Worm (Caenorhabditis elegans) whole organism, mixed stage, embryonic: ENCODE results near the gene hum-5.

Experiments
- bed-3 ChIP-seq: fragments of 200-800 bp; sonication (Bioruptor generic); optimal IDR thresholded peaks from 3 replicates; lab custom pipeline; 2018; ENCODE audit warnings: mild to moderate bottlenecking, missing genetic modification characterization, moderate library complexity, missing compliant biosample characterization
- blmp-1 ChIP-seq: fragments of 150-350 bp; optimal IDR thresholded peaks from 2 replicates; lab custom pipeline; 2014; ENCODE audit warnings: missing biosample characterization, missing genetic modification characterization
- ceh-39 ChIP-seq: fragments of 150-350 bp; optimal IDR thresholded peaks from 2 replicates; lab custom pipeline; 2014; ENCODE audit warnings: missing biosample characterization, missing genetic modification characterization
- ceh-43 ChIP-seq: fragments of 200-800 bp; sonication (Bioruptor generic); optimal IDR thresholded peaks from 2 replicates; lab custom pipeline; 2018; ENCODE audit warnings: mild to moderate bottlenecking, missing genetic modification characterization, moderate library complexity, missing compliant biosample characterization
- ceh-83 ChIP-seq: fragments of 200-800 bp; sonication (Bioruptor generic); optimal IDR thresholded peaks from 2 replicates; lab custom pipeline; 2018; ENCODE audit warnings: mild to moderate bottlenecking, missing genetic modification characterization, missing compliant biosample characterization
- ces-1 ChIP-seq: fragments of 150-350 bp; optimal IDR thresholded peaks from 2 replicates; lab custom pipeline; 2014; ENCODE audit warnings: missing biosample characterization, missing genetic modification reagents, missing genetic modification characterization
- cnd-1 ChIP-seq: fragments of 200-800 bp; sonication (Bioruptor generic); optimal IDR thresholded peaks from 2 replicates; lab custom pipeline; 2018; ENCODE audit warnings: mild to moderate bottlenecking, missing genetic modification characterization, missing compliant biosample characterization
- drap-1 ChIP-seq: fragments of 200-800 bp; sonication (Bioruptor generic); optimal IDR thresholded peaks from 3 replicates; lab custom pipeline; 2018; ENCODE audit warnings: mild to moderate bottlenecking, missing genetic modification characterization, missing compliant biosample characterization
- elt-1 ChIP-seq: sonication (generic microtip); optimal IDR thresholded peaks from 2 replicates; lab custom pipeline; 2017; ENCODE audit warnings: missing genetic modification characterization, mild to moderate bottlenecking, missing compliant biosample characterization, antibody characterized with exemption, moderate library complexity, borderline replicate concordance; ENCODE audit not compliant: insufficient read depth
- elt-3 ChIP-seq: fragments of 150-350 bp; optimal IDR thresholded peaks from 2 replicates; lab custom pipeline; 2014; ENCODE audit warnings: missing biosample characterization, missing genetic modification characterization
- ham-2 ChIP-seq: fragments of 200-800 bp; sonication (Bioruptor generic); optimal IDR thresholded peaks from 2 replicates; lab custom pipeline; 2018; ENCODE audit warnings: mild to moderate bottlenecking, missing genetic modification characterization, missing compliant biosample characterization
- hlh-1 ChIP-seq: fragments of 150-350 bp; optimal IDR thresholded peaks from 2 replicates; lab custom pipeline; 2014; ENCODE audit warnings: missing biosample characterization, missing genetic modification reagents, missing genetic modification characterization
- lin-13 ChIP-seq: fragments of 150-350 bp; optimal IDR thresholded peaks from 2 replicates; lab custom pipeline; 2014; ENCODE audit warnings: missing biosample characterization, missing genetic modification characterization
- lin-32 ChIP-seq: fragments of 200-800 bp; sonication (Bioruptor generic); optimal IDR thresholded peaks from 2 replicates; lab custom pipeline; 2018; ENCODE audit warnings: mild to moderate bottlenecking, missing genetic modification characterization, missing compliant biosample characterization
- mab-5 ChIP-seq: fragments of 150-350 bp; optimal IDR thresholded peaks from 2 replicates; lab custom pipeline; 2014; ENCODE audit warnings: missing biosample characterization, missing genetic modification characterization
- mep-1 ChIP-seq: fragments of 150-350 bp; optimal IDR thresholded peaks from 2 replicates; lab custom pipeline; 2017; ENCODE audit warnings: missing biosample characterization, missing genetic modification reagents, missing genetic modification characterization, inconsistent platforms
- mls-2 ChIP-seq: sonication (generic microtip); optimal IDR thresholded peaks from 2 replicates; lab custom pipeline; 2016; ENCODE audit warnings: mild to moderate bottlenecking, missing genetic modification characterization, moderate library complexity, missing compliant biosample characterization
- nhr-12 ChIP-seq: fragments of 150-350 bp; optimal IDR thresholded peaks from 2 replicates; lab custom pipeline; 2014; ENCODE audit warnings: missing biosample characterization, missing genetic modification characterization
- nhr-2 ChIP-seq: fragments of 150-350 bp; optimal IDR thresholded peaks from 2 replicates; lab custom pipeline; 2014; ENCODE audit warnings: missing biosample characterization, missing genetic modification characterization
- nhr-237 ChIP-seq: fragments of 150-350 bp; optimal IDR thresholded peaks from 2 replicates; lab custom pipeline; 2014; ENCODE audit warnings: missing biosample characterization, missing genetic modification characterization
- nhr-28 ChIP-seq: fragments of 150-350 bp; optimal IDR thresholded peaks from 2 replicates; lab custom pipeline; 2014; ENCODE audit warnings: missing biosample characterization, missing genetic modification characterization
- nhr-76 ChIP-seq: sonication (generic microtip); optimal IDR thresholded peaks from 2 replicates; lab custom pipeline; 2017; ENCODE audit warnings: missing biosample characterization, missing genetic modification characterization
- sem-2 ChIP-seq: fragments of 200-800 bp; sonication (Bioruptor generic); optimal IDR thresholded peaks from 2 replicates; lab custom pipeline; 2018; ENCODE audit warnings: mild to moderate bottlenecking, missing genetic modification characterization, missing compliant biosample characterization
- snpc-4 ChIP-seq: fragments of 150-350 bp; optimal IDR thresholded peaks from 2 replicates; lab custom pipeline; 2014; ENCODE audit warnings: missing biosample characterization, missing genetic modification characterization
- sptf-1 ChIP-seq: sonication (generic microtip); optimal IDR thresholded peaks from 2 replicates; lab custom pipeline; 2017; ENCODE audit warnings: mild to moderate bottlenecking, missing genetic modification characterization, moderate library complexity, missing compliant biosample characterization
- tbx-8 ChIP-seq: fragments of 200-800 bp; sonication (Bioruptor generic); optimal IDR thresholded peaks from 2 replicates; lab custom pipeline; 2018; ENCODE audit warnings: mild to moderate bottlenecking, missing genetic modification characterization, moderate library complexity, missing compliant biosample characterization
- unc-120 ChIP-seq: sonication (generic microtip); optimal IDR thresholded peaks from 2 replicates; lab custom pipeline; 2017; ENCODE audit warnings: missing genetic modification characterization, missing compliant biosample characterization; ENCODE audit not compliant: poor library complexity, severe bottlenecking
- unc-39 ChIP-seq: fragments of 150-350 bp; optimal IDR thresholded peaks from 2 replicates; lab custom pipeline; 2014; ENCODE audit warnings: missing biosample characterization, missing genetic modification characterization
- unc-62 ChIP-seq: fragments of 150-350 bp; optimal IDR thresholded peaks from 2 replicates; lab custom pipeline; 2014; ENCODE audit warnings: missing biosample characterization, missing genetic modification reagents, missing genetic modification characterization
- zip-8 ChIP-seq: fragments of 150-350 bp; optimal IDR thresholded peaks from 2 replicates; lab custom pipeline; 2014; ENCODE audit warnings: missing biosample characterization, missing genetic modification characterization
- ztf-11 ChIP-seq: fragments of 150-350 bp; optimal IDR thresholded peaks from 2 replicates; lab custom pipeline; 2014; ENCODE audit warnings: missing biosample characterization, missing genetic modification characterization

Gene hum-5

DNA sequence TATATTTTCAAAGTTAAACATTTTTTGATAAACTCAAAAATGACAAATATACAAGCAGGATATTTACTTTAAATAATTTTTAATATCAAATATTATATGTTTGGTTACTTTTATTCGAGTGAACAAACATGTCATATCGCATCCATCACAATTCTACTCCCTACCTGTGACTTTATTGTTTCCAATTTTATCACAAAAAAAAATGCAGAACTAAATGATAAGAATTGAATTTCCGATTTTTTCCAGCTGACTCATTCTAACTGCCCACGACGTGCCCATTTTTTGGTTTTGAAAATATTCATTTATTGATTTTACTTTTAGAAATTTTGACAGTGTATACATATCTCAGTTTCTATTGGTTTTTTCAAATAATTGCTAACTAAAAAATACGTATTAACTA is 25.7 kb downstream of the hum-5 start:
- no peak for TF ChIP-seq hlh-1 (tag; lab: Kevin White, UChicago)
- no peak for TF ChIP-seq ham-2 (GFP tag; lab: Kevin White, UChicago)
- TF ChIP-seq nhr-28 (tag; lab: Kevin White, UChicago), result no peak
- no peak for TF ChIP-seq ceh-43
- TF ChIP-seq ceh-39 (tag; lab: Kevin White, UChicago), result no peak
- TF ChIP-seq lin-32 (GFP tag; lab: Kevin White, UChicago), result no peak
- TF ChIP-seq cnd-1, result no peak
- TF ChIP-seq tbx-8 (GFP tag; lab: Kevin White, UChicago), result no peak
- TF ChIP-seq nhr-12 (tag; lab: Kevin White, UChicago), result no peak
- no peak for TF ChIP-seq zip-8
- TF ChIP-seq nhr-76, result no peak
- no peak for TF ChIP-seq blmp-1
- TF ChIP-seq mls-2 (tag; lab: Kevin White, UChicago), result no peak
- no peak for TF ChIP-seq ces-1 (GFP tag; lab: Kevin White, UChicago)
- no peak for TF ChIP-seq sptf-1 (tag; lab: Kevin White, UChicago)
- no peak for TF ChIP-seq ceh-83
- no peak for TF ChIP-seq elt-1
- no peak for TF ChIP-seq unc-120 (tag; lab: Kevin White, UChicago)
- TF ChIP-seq sem-2, result no peak

DNA sequence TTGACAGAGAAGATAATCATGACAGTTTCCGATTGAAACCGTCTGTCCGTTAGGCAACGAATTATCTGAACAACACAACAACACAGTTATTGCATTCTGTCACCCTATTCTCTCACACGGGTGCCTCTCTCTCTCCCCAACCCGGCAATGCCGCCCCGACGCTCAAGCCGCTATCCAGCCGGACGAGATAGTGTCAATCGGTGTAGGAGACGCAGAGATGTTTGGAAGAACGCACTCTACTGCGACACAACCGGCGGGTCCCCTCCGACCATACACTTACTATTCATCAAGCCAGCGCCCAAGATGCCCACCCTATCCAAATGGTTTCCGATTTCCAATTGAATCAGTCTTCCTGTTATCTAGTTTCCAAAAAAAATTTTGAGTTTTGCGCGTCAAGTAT is 26.5 kb downstream of the hum-5 start:
- TF ChIP-seq elt-3 (tag; lab: Kevin White, UChicago), result no peak
- no peak for TF ChIP-seq mab-5
- peak; percentile 38 for TF ChIP-seq mls-2 (tag; lab: Kevin White, UChicago)
- TF ChIP-seq sem-2, result no peak
- peak; percentile 25 for TF ChIP-seq sptf-1 (tag; lab: Kevin White, UChicago)
- TF ChIP-seq cnd-1, result peak; percentile 43
- TF ChIP-seq ces-1 (GFP tag; lab: Kevin White, UChicago), result peak; percentile 35
- peak; percentile 39 for TF ChIP-seq unc-120 (tag; lab: Kevin White, UChicago)
- peak; percentile 99 for TF ChIP-seq ham-2 (GFP tag; lab: Kevin White, UChicago)
- peak; percentile 50 for TF ChIP-seq unc-62 (GFP tag; lab: Kevin White, UChicago)

DNA sequence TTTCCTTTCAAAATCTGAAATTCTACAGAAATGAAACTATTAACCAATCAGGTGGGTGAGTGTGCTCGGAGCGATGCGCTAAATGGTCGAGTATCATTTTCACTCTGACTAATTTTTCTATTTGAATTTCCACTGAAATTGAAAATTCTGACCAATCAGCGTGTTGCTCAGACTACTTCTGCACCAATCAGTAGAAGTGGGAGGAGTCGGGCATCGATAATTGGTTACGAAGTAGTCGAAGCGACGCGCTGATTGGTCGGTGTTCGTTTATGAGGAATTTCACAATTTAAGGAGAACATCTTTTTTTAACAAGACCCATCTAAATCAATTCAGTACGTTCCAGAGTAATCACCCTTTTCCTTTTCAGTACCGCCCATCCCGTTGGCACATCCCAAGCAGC is 27.5 kb downstream of the hum-5 start:
- TF ChIP-seq lin-32 (GFP tag; lab: Kevin White, UChicago) (no peak), tbx-8 (GFP tag; lab: Kevin White, UChicago) (no peak), ham-2 (GFP tag; lab: Kevin White, UChicago) (no peak), cnd-1 (no peak), unc-62 (GFP tag; lab: Kevin White, UChicago) (no peak), elt-3 (tag; lab: Kevin White, UChicago) (no peak), mep-1 (tag; lab: Kevin White, UChicago) (no peak), sem-2 (no peak), snpc-4 (tag; lab: Kevin White, UChicago) (no peak), bed-3 (GFP tag; lab: Kevin White, UChicago) (no peak)

DNA sequence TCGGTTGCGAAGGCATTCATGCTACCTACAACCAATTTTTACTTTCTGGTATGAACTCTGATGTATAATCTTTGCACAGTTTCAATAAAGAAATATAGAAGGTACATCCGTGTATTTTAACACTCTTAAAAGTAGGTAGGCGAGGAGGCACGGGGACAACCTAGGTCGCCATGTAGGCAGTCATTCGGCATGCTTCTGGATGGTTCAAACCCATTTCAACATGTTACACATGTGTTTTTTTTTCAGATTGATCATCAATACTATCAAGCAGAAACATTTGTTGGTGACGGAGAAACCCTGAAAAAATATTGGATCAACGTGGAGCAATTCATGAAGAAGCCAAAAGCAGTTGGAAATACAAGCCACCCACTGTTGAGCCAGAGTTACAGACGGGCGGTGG is 29.6 kb downstream of the hum-5 start:
- TF ChIP-seq ham-2 (GFP tag; lab: Kevin White, UChicago) (no peak), drap-1 (GFP tag; lab: Kevin White, UChicago) (no peak)

DNA sequence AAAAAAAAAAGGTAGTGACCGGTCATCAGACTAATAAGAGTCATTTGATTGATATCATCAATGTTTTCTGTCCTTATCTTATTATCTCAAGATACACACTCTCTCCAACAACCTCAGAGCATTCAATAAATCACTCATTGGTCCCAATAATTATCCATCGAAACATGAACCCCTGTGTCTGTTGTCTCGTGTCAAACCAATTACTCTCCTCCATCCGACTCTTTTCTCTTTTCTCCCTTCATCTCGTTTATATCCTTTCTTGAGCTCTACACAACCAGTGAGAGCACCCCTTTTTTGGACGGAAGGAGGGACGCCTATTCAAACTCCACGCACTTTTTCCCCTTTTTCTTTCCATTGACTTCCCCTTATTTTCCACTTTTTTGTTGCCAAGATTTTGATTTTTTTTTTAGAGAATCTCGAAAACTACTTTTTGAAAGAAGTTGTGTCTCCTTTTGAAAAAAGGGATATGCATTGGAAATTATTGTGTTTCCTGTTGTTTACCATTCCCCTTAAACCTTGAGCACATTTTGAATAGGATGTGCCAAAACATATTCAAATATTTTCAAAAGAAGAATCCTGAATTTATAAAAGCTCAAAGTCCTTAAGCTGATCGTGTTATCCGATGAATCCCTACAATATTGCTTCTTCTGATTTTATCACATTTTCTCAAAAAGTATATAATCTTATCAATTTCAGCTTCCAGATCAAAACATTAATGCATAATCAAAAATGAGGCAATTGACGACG is 31.0 kb downstream of the hum-5 start, which contains the start of gene pxd-1:
Gene pxd-1 (plus strand): TSS at position 697 of the 747 bp plus-strand sequence.
- no peak for TF ChIP-seq bed-3 (GFP tag; lab: Kevin White, UChicago)
- TF ChIP-seq mls-2 (tag; lab: Kevin White, UChicago), result peak; percentile 55
- TF ChIP-seq hlh-1 (tag; lab: Kevin White, UChicago), result no peak
- no peak for TF ChIP-seq ceh-83
- TF ChIP-seq ztf-11, result no peak
- TF ChIP-seq nhr-76, result no peak
- TF ChIP-seq lin-32 (GFP tag; lab: Kevin White, UChicago), result no peak
- TF ChIP-seq unc-39 (tag; lab: Kevin White, UChicago), result peak; percentile 52
- TF ChIP-seq blmp-1, result no peak
- TF ChIP-seq ces-1 (GFP tag; lab: Kevin White, UChicago), result peak; percentile 82
- TF ChIP-seq tbx-8 (GFP tag; lab: Kevin White, UChicago), result no peak
- TF ChIP-seq lin-13 (tag; lab: Kevin White, UChicago), result no peak
- no peak for TF ChIP-seq nhr-2 (tag; lab: Kevin White, UChicago)
- no peak for TF ChIP-seq ceh-39 (tag; lab: Kevin White, UChicago)
- TF ChIP-seq sem-2, result no peak
- no peak for TF ChIP-seq elt-3 (tag; lab: Kevin White, UChicago)
- TF ChIP-seq nhr-237 (tag; lab: Kevin White, UChicago), result no peak
- peak; percentile 12 for TF ChIP-seq mab-5
- TF ChIP-seq ceh-43, result peak; percentile 25
- no peak for TF ChIP-seq zip-8
- no peak for TF ChIP-seq sptf-1 (tag; lab: Kevin White, UChicago)
- TF ChIP-seq nhr-28 (tag; lab: Kevin White, UChicago), result no peak
- peak; percentile 77 for TF ChIP-seq unc-62 (GFP tag; lab: Kevin White, UChicago)
- no peak for TF ChIP-seq cnd-1
- no peak for TF ChIP-seq elt-1
